Comparison of ENCODE assay signal across 5 fruit fly cellular contexts in genomic region chr3R:16986181-16987074, dm6.
TF ChIP-seq lines count a peak whose summit lies in the region.

No protein-coding gene starts in this region.

- peak; percentile 26 for TF ChIP-seq CTCF in whole organism, embryonic (GFP tag; optimal IDR thresholded peaks at IDR 0.05; lab: Kevin White, UChicago)

TF ChIP-seq in whole organism, adult, 20 proteins besides CTCF, POLR2A, EP300 and RAD21 (continues in another document):
- TF ChIP-seq cic (GFP tag; optimal IDR thresholded peaks at IDR 0.05; lab: Kevin White, UChicago) (peak; percentile 98), CG11617 (GFP tag; optimal IDR thresholded peaks at IDR 0.05; lab: Kevin White, UChicago) (peak; percentile 94), CG5204 (GFP tag; optimal IDR thresholded peaks at IDR 0.05; lab: Kevin White, UChicago) (peak; percentile 97), CG33017 (tag; optimal IDR thresholded peaks at IDR 0.05; lab: Kevin White, UChicago) (peak; percentile 96), tj (GFP tag; optimal IDR thresholded peaks at IDR 0.05; lab: Kevin White, UChicago) (peak; percentile 88), toe (GFP tag; optimal IDR thresholded peaks at IDR 0.05; lab: Kevin White, UChicago) (peak; percentile 94), pad (GFP tag; optimal IDR thresholded peaks at IDR 0.05; lab: Kevin White, UChicago) (peak; percentile 88), Crg-1 (GFP tag; optimal IDR thresholded peaks at IDR 0.05; lab: Kevin White, UChicago) (peak; percentile 94), Hr96 (GFP tag; optimal IDR thresholded peaks at IDR 0.05; lab: Kevin White, UChicago) (peak; percentile 98), cnc (optimal IDR thresholded peaks at IDR 0.05; lab: Kevin White, UChicago) (no peak), CG7101 (tag; optimal IDR thresholded peaks at IDR 0.05; lab: Kevin White, UChicago) (peak; percentile 95), Clk (GFP tag; optimal IDR thresholded peaks at IDR 0.05; lab: Kevin White, UChicago) (peak; percentile 94), Mnt (GFP tag; optimal IDR thresholded peaks at IDR 0.05; lab: Kevin White, UChicago) (peak; percentile 92), CG14711 (tag; optimal IDR thresholded peaks at IDR 0.05; lab: Kevin White, UChicago) (peak; percentile 86), ovo (GFP tag; optimal IDR thresholded peaks at IDR 0.05; lab: Kevin White, UChicago) (peak; percentile 66), CG12768 (GFP tag; optimal IDR thresholded peaks at IDR 0.05; lab: Kevin White, UChicago) (peak; percentile 94), CG1620 (GFP tag; optimal IDR thresholded peaks at IDR 0.05; lab: Kevin White, UChicago) (peak; percentile 89), kay (GFP tag; lab: Kevin White, UChicago; ENCODE audit: borderline replicate concordance) (peak; percentile 87)

TF ChIP-seq in whole organism, embryonic, 481 proteins besides CTCF, POLR2A, EP300 and RAD21 (continues in another document):
- 0 out of 4 replicates have a peak, but pooled peaks have one; percentile 49 for TF ChIP-seq chinmo (GFP tag; IDR thresholded peaks at IDR 0.05; lab: Robert Waterston, UW; ENCODE audit: partially characterized antibody)
- TF ChIP-seq CG10366 (GFP tag; IDR thresholded peaks at IDR 0.05; lab: Robert Waterston, UW), result peak; percentile 97
- peak; percentile 52 for TF ChIP-seq YL-1 (GFP tag; optimal IDR thresholded peaks at IDR 0.05; lab: Kevin White, UChicago)
- TF ChIP-seq onecut (GFP tag; IDR thresholded peaks at IDR 0.05; lab: Robert Waterston, UW), result peak; percentile 76
- TF ChIP-seq her (GFP tag; optimal IDR thresholded peaks at IDR 0.05; lab: Kevin White, UChicago), result peak; percentile 96
- TF ChIP-seq fu2 (GFP tag; optimal IDR thresholded peaks at IDR 0.05; lab: Kevin White, UChicago), result peak; percentile 95
- TF ChIP-seq CG7271 (tag; optimal IDR thresholded peaks at IDR 0.05; lab: Kevin White, UChicago), result no peak
- peak; percentile 91 for TF ChIP-seq CG6683 (GFP tag; optimal IDR thresholded peaks at IDR 0.05; lab: Kevin White, UChicago)
- TF ChIP-seq Hr78 (GFP tag; optimal IDR thresholded peaks at IDR 0.05; lab: Kevin White, UChicago), result peak in 1 of 2 experiments; percentile 70
- TF ChIP-seq br (optimal IDR thresholded peaks at IDR 0.05; lab: Kevin White, UChicago), result no peak
- peak; percentile 73 for TF ChIP-seq Vsx1 (GFP tag; optimal IDR thresholded peaks at IDR 0.05; lab: Kevin White, UChicago)
- peak; percentile 92 for TF ChIP-seq crc (GFP tag; optimal IDR thresholded peaks at IDR 0.05; lab: Kevin White, UChicago)
- peak; percentile 20; the same call in 1 of the 2 replicates for TF ChIP-seq CG13287 (GFP tag; IDR thresholded peaks at IDR 0.05; lab: Robert Waterston, UW; ENCODE audit: partially characterized antibody)
- TF ChIP-seq Lim3 (GFP tag; IDR thresholded peaks at IDR 0.05; lab: Robert Waterston, UW), result peak; percentile 90
- TF ChIP-seq CG17359 (tag; optimal IDR thresholded peaks at IDR 0.05; lab: Kevin White, UChicago), result peak; percentile 83
- peak; percentile 80 for TF ChIP-seq CG10959 (GFP tag; IDR thresholded peaks at IDR 0.05; lab: Robert Waterston, UW)
- peak; percentile 84 for TF ChIP-seq CG6854 (GFP tag; optimal IDR thresholded peaks at IDR 0.05; lab: Kevin White, UChicago)

TF ChIP-seq in whole organism, prepupa, 60 proteins besides CTCF, POLR2A, EP300 and RAD21 (continues in another document):
- TF ChIP-seq CG6808 (GFP tag; optimal IDR thresholded peaks at IDR 0.05; lab: Kevin White, UChicago), result peak; percentile 77
- peak; percentile 89 for TF ChIP-seq Eip75B (GFP tag; optimal IDR thresholded peaks at IDR 0.05; lab: Kevin White, UChicago)
- TF ChIP-seq Eip78C (GFP tag; lab: Kevin White, UChicago), result peak; percentile 96
- TF ChIP-seq net (GFP tag; optimal IDR thresholded peaks at IDR 0.05; lab: Kevin White, UChicago), result peak; percentile 90
- TF ChIP-seq CG6163 (GFP tag; IDR thresholded peaks at IDR 0.05; lab: Robert Waterston, UW), result peak; percentile 96
- peak; percentile 85 for TF ChIP-seq CG10631 (GFP tag; optimal IDR thresholded peaks at IDR 0.05; lab: Kevin White, UChicago)
- peak; percentile 73 to 80 for TF ChIP-seq salr (GFP tag; optimal IDR thresholded peaks at IDR 0.05; lab: Kevin White, UChicago)
- TF ChIP-seq CG8319 (GFP tag; optimal IDR thresholded peaks at IDR 0.05; lab: Kevin White, UChicago), result peak; percentile 81
- TF ChIP-seq Lpt (GFP tag; optimal IDR thresholded peaks at IDR 0.05; lab: Kevin White, UChicago), result peak; percentile 87
- TF ChIP-seq CG10669 (GFP tag; optimal IDR thresholded peaks at IDR 0.05; lab: Kevin White, UChicago), result peak; percentile 84
- peak; percentile 94 for TF ChIP-seq CG32006 (GFP tag; optimal IDR thresholded peaks at IDR 0.05; lab: Kevin White, UChicago)
- peak; percentile 96 for TF ChIP-seq CG15336 (GFP tag; IDR thresholded peaks at IDR 0.05; lab: Robert Waterston, UW)
- TF ChIP-seq CG11294 (GFP tag; IDR thresholded peaks at IDR 0.05; lab: Robert Waterston, UW), result peak; percentile 97
- peak; percentile 92 for TF ChIP-seq CG7368 (GFP tag; optimal IDR thresholded peaks at IDR 0.05; lab: Kevin White, UChicago)
- peak; percentile 83 for TF ChIP-seq CG16779 (tag; optimal IDR thresholded peaks at IDR 0.05; lab: Kevin White, UChicago)
- TF ChIP-seq CG1621 (tag; optimal IDR thresholded peaks at IDR 0.05; lab: Kevin White, UChicago), result peak; percentile 84
- TF ChIP-seq CG11902 (GFP tag; optimal IDR thresholded peaks at IDR 0.05; lab: Kevin White, UChicago), result peak; percentile 91
- peak; percentile 93 for TF ChIP-seq lz (GFP tag; optimal IDR thresholded peaks at IDR 0.05; lab: Kevin White, UChicago)
- peak; percentile 74 for TF ChIP-seq Blimp-1 (GFP tag; optimal IDR thresholded peaks at IDR 0.05; lab: Kevin White, UChicago)

TF ChIP-seq in whole organism, pupa, 21 proteins besides CTCF, POLR2A, EP300 and RAD21:
- peak; percentile 89 for TF ChIP-seq rn (GFP tag; IDR thresholded peaks at IDR 0.05; lab: Robert Waterston, UW)
- TF ChIP-seq EcR (GFP tag; optimal IDR thresholded peaks at IDR 0.05; lab: Kevin White, UChicago), result peak; percentile 81
- TF ChIP-seq gl (tag; optimal IDR thresholded peaks at IDR 0.05; lab: Kevin White, UChicago), result peak; percentile 36
- TF ChIP-seq CG34367 (tag; optimal IDR thresholded peaks at IDR 0.05; lab: Kevin White, UChicago), result peak; percentile 77
- peak; percentile 58 for TF ChIP-seq CG13204 (GFP tag; optimal IDR thresholded peaks at IDR 0.05; lab: Kevin White, UChicago)
- TF ChIP-seq fd96Ca (GFP tag; IDR thresholded peaks at IDR 0.05; lab: Robert Waterston, UW), result peak; percentile 98
- TF ChIP-seq CG4496 (GFP tag; IDR thresholded peaks at IDR 0.05; lab: Robert Waterston, UW), result peak; percentile 98
- peak; percentile 82 for TF ChIP-seq CG9948 (tag; optimal IDR thresholded peaks at IDR 0.05; lab: Kevin White, UChicago)
- peak; percentile 88 for TF ChIP-seq Pif1B (GFP tag; optimal IDR thresholded peaks at IDR 0.05; lab: Kevin White, UChicago)
- TF ChIP-seq CG32121 (GFP tag; IDR thresholded peaks at IDR 0.05; lab: Robert Waterston, UW), result peak; percentile 96
- peak; percentile 97 for TF ChIP-seq CG10348 (GFP tag; IDR thresholded peaks at IDR 0.05; lab: Robert Waterston, UW)
- TF ChIP-seq CG8159 (tag; optimal IDR thresholded peaks at IDR 0.05; lab: Kevin White, UChicago), result peak; percentile 82
- TF ChIP-seq Pif1A (GFP tag; optimal IDR thresholded peaks at IDR 0.05; lab: Kevin White, UChicago), result peak; percentile 90
- TF ChIP-seq CG12605 (GFP tag; IDR thresholded peaks at IDR 0.05; lab: Robert Waterston, UW), result peak; percentile 93
- TF ChIP-seq D1 (tag; optimal IDR thresholded peaks at IDR 0.05; lab: Kevin White, UChicago), result no peak
- TF ChIP-seq Ets98B (GFP tag; IDR thresholded peaks at IDR 0.05; lab: Robert Waterston, UW), result peak; percentile 98
- peak; percentile 87 for TF ChIP-seq CG14655 (GFP tag; optimal IDR thresholded peaks at IDR 0.05; lab: Kevin White, UChicago)
- peak; percentile 79 for TF ChIP-seq CG17806 (tag; optimal IDR thresholded peaks at IDR 0.05; lab: Kevin White, UChicago)
- peak; percentile 84 for TF ChIP-seq CG8301 (tag; optimal IDR thresholded peaks at IDR 0.05; lab: Kevin White, UChicago)
- TF ChIP-seq CG15710 (tag; optimal IDR thresholded peaks at IDR 0.05; lab: Kevin White, UChicago), result peak; percentile 89
- peak; percentile 90 for TF ChIP-seq Snoo (tag; optimal IDR thresholded peaks at IDR 0.05; lab: Kevin White, UChicago)

TF ChIP-seq in whole organism, wandering third instar larva, 38 proteins besides CTCF, POLR2A, EP300 and RAD21 (continues in another document):
- TF ChIP-seq woc (GFP tag; optimal IDR thresholded peaks at IDR 0.05; lab: Kevin White, UChicago), result peak; percentile 87
- TF ChIP-seq rgr (GFP tag; optimal IDR thresholded peaks at IDR 0.05; lab: Kevin White, UChicago), result peak; percentile 91
- TF ChIP-seq dl (GFP tag; optimal IDR thresholded peaks at IDR 0.05; lab: Kevin White, UChicago; ENCODE audit: insufficient read depth in 1 of 2, partially characterized antibody in 2 of 2), result no peak
- TF ChIP-seq Rel (GFP tag; optimal IDR thresholded peaks at IDR 0.05; lab: Kevin White, UChicago), result no peak
- TF ChIP-seq Rel (tag; optimal IDR thresholded peaks at IDR 0.05; lab: Kevin White, UChicago), result peak; percentile 97
- peak; percentile 66 for TF ChIP-seq CrebA (GFP tag; optimal IDR thresholded peaks at IDR 0.05; lab: Kevin White, UChicago; ENCODE audit: borderline replicate concordance)
- peak; percentile 64 for TF ChIP-seq CG9705 (GFP tag; optimal IDR thresholded peaks at IDR 0.05; lab: Kevin White, UChicago)
- TF ChIP-seq ey (GFP tag; optimal IDR thresholded peaks at IDR 0.05; lab: Kevin White, UChicago), result peak; percentile 96
- TF ChIP-seq CG32264 (GFP tag; optimal IDR thresholded peaks at IDR 0.05; lab: Kevin White, UChicago), result peak; percentile 90
- TF ChIP-seq Dif (GFP tag; optimal IDR thresholded peaks at IDR 0.05; lab: Kevin White, UChicago; ENCODE audit: partially characterized antibody), result no peak
- TF ChIP-seq br (GFP tag; optimal IDR thresholded peaks at IDR 0.05; lab: Kevin White, UChicago), result peak; percentile 95
- peak; percentile 24 for TF ChIP-seq brk (GFP tag; optimal IDR thresholded peaks at IDR 0.05; lab: Kevin White, UChicago)
- peak; percentile 86 for TF ChIP-seq Hnf4 (GFP tag; optimal IDR thresholded peaks at IDR 0.05; lab: Kevin White, UChicago)
- peak; percentile 93 for TF ChIP-seq OdsH (GFP tag; optimal IDR thresholded peaks at IDR 0.05; lab: Kevin White, UChicago)
- TF ChIP-seq fru (GFP tag; optimal IDR thresholded peaks at IDR 0.05; lab: Kevin White, UChicago), result peak; percentile 95
- peak; percentile 97 for TF ChIP-seq h (GFP tag; optimal IDR thresholded peaks at IDR 0.05; lab: Kevin White, UChicago)
- TF ChIP-seq Jra (GFP tag; optimal IDR thresholded peaks at IDR 0.05; lab: Kevin White, UChicago), result peak; percentile 78
- peak; percentile 57 for TF ChIP-seq sage (GFP tag; optimal IDR thresholded peaks at IDR 0.05; lab: Kevin White, UChicago)
- TF ChIP-seq tai (GFP tag; optimal IDR thresholded peaks at IDR 0.05; lab: Kevin White, UChicago), result peak; percentile 70
- no peak for TF ChIP-seq usp (GFP tag; optimal IDR thresholded peaks at IDR 0.05; lab: Kevin White, UChicago)
- peak; percentile 77 for TF ChIP-seq dmrt93B (GFP tag; optimal IDR thresholded peaks at IDR 0.05; lab: Kevin White, UChicago)
- TF ChIP-seq Sp1 (GFP tag; optimal IDR thresholded peaks at IDR 0.05; lab: Kevin White, UChicago), result peak; percentile 86
- peak; percentile 87 for TF ChIP-seq sv (GFP tag; optimal IDR thresholded peaks at IDR 0.05; lab: Kevin White, UChicago)
- TF ChIP-seq Myc (optimal IDR thresholded peaks at IDR 0.05; lab: Kevin White, UChicago), result no peak
